Fruit fly (Drosophila melanogaster) whole organism, prepupa: ENCODE data around the gene T48.

Source experiments
- Blimp-1 ChIP-seq: fragments of 200-800 bp; sonication (Bioruptor generic); optimal IDR thresholded peaks from 3 replicates; lab custom pipeline; 2017; ENCODE audit warnings: missing biosample characterization, missing genetic modification characterization, mild to moderate bottlenecking, moderate library complexity, missing genetic modification reagents
- CG10631 ChIP-seq: fragments of 200-800 bp; sonication (Bioruptor generic); optimal IDR thresholded peaks from 2 replicates; lab custom pipeline; 2016; ENCODE audit warnings: missing biosample characterization, missing genetic modification characterization
- CG11294 ChIP-seq: fragments of 200-800 bp; sonication (Bioruptor generic); IDR thresholded peaks from 2 replicates; pipeline ENCODE4 v1.3.6; 2022; ENCODE audit warnings: missing biosample characterization, missing genetic modification characterization
- CG11762 ChIP-seq: fragments of 200-800 bp; sonication (Bioruptor generic); optimal IDR thresholded peaks from 3 replicates; lab custom pipeline; 2016; ENCODE audit warnings: missing biosample characterization, missing genetic modification characterization; ENCODE audit not compliant: insufficient read depth
- CG15336 ChIP-seq: fragments of 200-800 bp; sonication (Bioruptor generic); IDR thresholded peaks from 2 replicates; pipeline ENCODE4 v1.3.6; 2022; ENCODE audit warnings: missing biosample characterization, missing genetic modification characterization
- CG1621 ChIP-seq: fragments of 200-800 bp; sonication (Bioruptor generic); optimal IDR thresholded peaks from 3 replicates; lab custom pipeline; 2018; ENCODE audit warnings: missing biosample characterization, mild to moderate bottlenecking, missing genetic modification characterization
- CG3032 ChIP-seq: fragments of 200-800 bp; optimal IDR thresholded peaks from 2 replicates; lab custom pipeline; 2019; ENCODE audit warnings: missing biosample characterization, mild to moderate bottlenecking, missing genetic modification characterization, moderate library complexity
- CG32006 ChIP-seq: fragments of 200-800 bp; sonication (Bioruptor generic); optimal IDR thresholded peaks from 3 replicates; lab custom pipeline; 2017; ENCODE audit warnings: missing biosample characterization, mild to moderate bottlenecking, missing genetic modification characterization
- CG6163 ChIP-seq: fragments of 200-800 bp; sonication (Bioruptor generic); IDR thresholded peaks from 3 replicates; pipeline ENCODE4 v1.3.6; 2022; ENCODE audit warnings: missing biosample characterization, missing genetic modification characterization
- CG6276 ChIP-seq: fragments of 200-800 bp; sonication (Bioruptor generic); optimal IDR thresholded peaks from 2 replicates; lab custom pipeline; 2017; ENCODE audit warnings: missing biosample characterization, mild to moderate bottlenecking, missing genetic modification characterization
- CG6792 ChIP-seq: fragments of 200-800 bp; sonication (Bioruptor generic); optimal IDR thresholded peaks from 3 replicates; lab custom pipeline; 2016; ENCODE audit warnings: missing biosample characterization, missing genetic modification characterization
- CG6808 ChIP-seq: fragments of 200-800 bp; sonication (Bioruptor generic); optimal IDR thresholded peaks from 3 replicates; lab custom pipeline; 2017; ENCODE audit warnings: missing biosample characterization, missing genetic modification characterization, mild to moderate bottlenecking, moderate library complexity, missing genetic modification reagents
- CG6854 ChIP-seq: fragments of 200-800 bp; sonication (Bioruptor generic); optimal IDR thresholded peaks from 2 replicates; lab custom pipeline; 2017; ENCODE audit warnings: missing biosample characterization, mild to moderate bottlenecking, missing genetic modification characterization
- CG7368 ChIP-seq: fragments of 200-800 bp; sonication (Bioruptor generic); optimal IDR thresholded peaks from 3 replicates; lab custom pipeline; 2016; ENCODE audit warnings: missing biosample characterization, missing genetic modification characterization
- CG8119 ChIP-seq: fragments of 200-800 bp; sonication (Bioruptor generic); IDR thresholded peaks from 3 replicates; pipeline ENCODE4 v1.3.6; 2022; ENCODE audit warnings: missing biosample characterization, missing genetic modification characterization
- CG8319 ChIP-seq: fragments of 200-800 bp; sonication (Bioruptor generic); optimal IDR thresholded peaks from 3 replicates; lab custom pipeline; 2016; ENCODE audit warnings: missing biosample characterization, missing genetic modification characterization
- CG8632 ChIP-seq: fragments of 200-800 bp; sonication (Bioruptor generic); optimal IDR thresholded peaks from 3 replicates; lab custom pipeline; 2016; ENCODE audit warnings: missing biosample characterization, missing genetic modification characterization
- Eip75B ChIP-seq: fragments of 200-800 bp; sonication (Bioruptor generic); optimal IDR thresholded peaks from 3 replicates; lab custom pipeline; 2016; ENCODE audit warnings: missing biosample characterization, missing genetic modification characterization
- Eip78C ChIP-seq: fragments of 200-800 bp; sonication (Bioruptor generic); peaks from one replicate; lab custom pipeline; 2016; ENCODE audit warnings: missing biosample characterization, missing genetic modification characterization
- Eip93F ChIP-seq: fragments of 200-800 bp; sonication (Bioruptor generic); optimal IDR thresholded peaks from 2 replicates; lab custom pipeline; 2016; ENCODE audit warnings: missing biosample characterization, mild to moderate bottlenecking, missing genetic modification characterization
- Ets21C ChIP-seq: fragments of 200-800 bp; sonication (Bioruptor generic); optimal IDR thresholded peaks from 3 replicates; lab custom pipeline; 2016; ENCODE audit warnings: missing biosample characterization, missing genetic modification characterization
- Hr38 ChIP-seq: sonication (Bioruptor generic); optimal IDR thresholded peaks from 2 replicates; lab custom pipeline; 2016; ENCODE audit warnings: missing biosample characterization, missing genetic modification characterization
- Hr39 ChIP-seq: fragments of 200-800 bp; sonication (Bioruptor generic); optimal IDR thresholded peaks from 2 replicates; lab custom pipeline; 2016; ENCODE audit warnings: missing biosample characterization, missing genetic modification characterization
- Hr4 ChIP-seq: fragments of 200-800 bp; sonication (Bioruptor generic); optimal IDR thresholded peaks from 3 replicates; lab custom pipeline; 2016; ENCODE audit warnings: missing biosample characterization, missing genetic modification characterization
- Lpt ChIP-seq: fragments of 200-800 bp; sonication (Bioruptor generic); optimal IDR thresholded peaks from 3 replicates; lab custom pipeline; 2016; ENCODE audit warnings: missing biosample characterization, missing genetic modification characterization
- Met ChIP-seq: fragments of 200-800 bp; sonication (Bioruptor generic); optimal IDR thresholded peaks from 3 replicates; lab custom pipeline; 2016; ENCODE audit warnings: missing biosample characterization, missing genetic modification characterization
- Smox ChIP-seq: fragments of 200-800 bp; sonication (Bioruptor generic); optimal IDR thresholded peaks from 3 replicates; lab custom pipeline; 2016; ENCODE audit warnings: missing biosample characterization, missing genetic modification characterization
- achi ChIP-seq: fragments of 200-800 bp; sonication (Bioruptor generic); optimal IDR thresholded peaks from 3 replicates; lab custom pipeline; 2016; ENCODE audit warnings: missing biosample characterization, missing genetic modification characterization
- acj6 ChIP-seq: fragments of 200-800 bp; sonication (Bioruptor generic); optimal IDR thresholded peaks from 3 replicates; lab custom pipeline; 2016; ENCODE audit warnings: missing biosample characterization, missing genetic modification characterization
- cyc ChIP-seq: fragments of 200-800 bp; sonication (Bioruptor generic); optimal IDR thresholded peaks from 3 replicates; lab custom pipeline; 2016; ENCODE audit warnings: missing biosample characterization, missing genetic modification characterization
- dac ChIP-seq: fragments of 200-800 bp; sonication (Bioruptor generic); optimal IDR thresholded peaks from 2 replicates; lab custom pipeline; 2017; ENCODE audit warnings: missing biosample characterization, mild to moderate bottlenecking, missing genetic modification characterization
- dsx ChIP-seq: fragments of 200-800 bp; optimal IDR thresholded peaks from 3 replicates; lab custom pipeline; 2019; ENCODE audit warnings: missing biosample characterization, mild to moderate bottlenecking, missing genetic modification characterization, moderate library complexity; ENCODE audit not compliant: poor library complexity, severe bottlenecking
- eg ChIP-seq: fragments of 200-800 bp; sonication (Bioruptor generic); IDR thresholded peaks from 3 replicates; pipeline ENCODE4 v1.3.6; 2022; ENCODE audit warnings: missing biosample characterization, missing genetic modification characterization
- esn ChIP-seq: fragments of 200-800 bp; sonication (Bioruptor generic); optimal IDR thresholded peaks from 2 replicates; lab custom pipeline; 2016; ENCODE audit warnings: missing biosample characterization, mild to moderate bottlenecking, missing genetic modification characterization, moderate library complexity
- fd59A ChIP-seq: fragments of 200-800 bp; sonication (Bioruptor generic); optimal IDR thresholded peaks from 2 replicates; lab custom pipeline; 2017; ENCODE audit warnings: missing biosample characterization, mild to moderate bottlenecking, missing genetic modification characterization, missing genetic modification reagents
- fkh ChIP-seq: fragments of 200-800 bp; sonication (Bioruptor generic); optimal IDR thresholded peaks from 3 replicates; lab custom pipeline; 2017; ENCODE audit warnings: missing biosample characterization, mild to moderate bottlenecking, missing genetic modification characterization, moderate library complexity
- lz ChIP-seq: fragments of 200-800 bp; sonication (Bioruptor generic); optimal IDR thresholded peaks from 3 replicates; lab custom pipeline; 2016; ENCODE audit warnings: missing biosample characterization, missing genetic modification characterization
- net ChIP-seq: fragments of 200-800 bp; sonication (Bioruptor generic); optimal IDR thresholded peaks from 3 replicates; lab custom pipeline; 2016; ENCODE audit warnings: missing biosample characterization, missing genetic modification characterization
- pdm3 ChIP-seq: fragments of 200-800 bp; sonication (Bioruptor generic); optimal IDR thresholded peaks from 3 replicates; lab custom pipeline; 2016; ENCODE audit warnings: missing biosample characterization, missing genetic modification characterization
- spab ChIP-seq: fragments of 200-800 bp; sonication (Bioruptor generic); optimal IDR thresholded peaks from 2 replicates; lab custom pipeline; 2017; ENCODE audit warnings: missing biosample characterization, mild to moderate bottlenecking, missing genetic modification characterization, missing genetic modification reagents
- ss ChIP-seq, 2 experiments: fragments of 200-800 bp; sonication (Bioruptor generic); optimal IDR thresholded peaks; 2 replicates in 1 of 2; 3 replicates in 1 of 2; lab custom pipeline; 2017 to 2018; ENCODE audit warnings: mild to moderate bottlenecking in 2 of 2, missing biosample characterization in 2 of 2, missing genetic modification characterization in 2 of 2, moderate library complexity in 1 of 2
- svp ChIP-seq: fragments of 200-800 bp; sonication (Bioruptor generic); peaks from one replicate; lab custom pipeline; 2016; ENCODE audit warnings: missing biosample characterization, missing genetic modification characterization
- topi ChIP-seq: fragments of 200-800 bp; sonication (Bioruptor generic); optimal IDR thresholded peaks from 3 replicates; lab custom pipeline; 2016; ENCODE audit warnings: missing biosample characterization, missing genetic modification characterization
- vri ChIP-seq: fragments of 200-800 bp; sonication (Bioruptor generic); optimal IDR thresholded peaks from 3 replicates; lab custom pipeline; 2016; ENCODE audit warnings: missing biosample characterization, mild to moderate bottlenecking, missing genetic modification characterization

T48 gene

DNA sequence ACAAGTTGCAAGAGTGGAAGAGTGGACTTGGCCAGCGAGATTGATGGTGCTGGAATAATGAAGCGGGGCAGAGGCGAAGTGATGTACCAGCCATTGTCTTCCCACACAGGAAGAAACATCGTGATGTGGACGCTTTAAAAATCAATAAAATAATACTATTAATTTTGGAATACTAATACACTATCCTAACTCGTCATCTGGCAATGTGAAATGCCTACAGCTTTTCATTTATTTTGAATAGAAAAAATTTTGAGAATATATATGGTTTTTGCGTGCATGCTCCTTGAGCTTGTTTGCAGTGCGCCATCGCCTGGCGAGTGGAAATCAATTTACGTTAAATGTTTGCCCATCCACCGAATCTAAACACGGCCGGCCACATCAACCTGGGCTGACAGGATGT, 49.7 kb upstream of the T48 start (continued):
- TF ChIP-seq ss (GFP tag; optimal IDR thresholded peaks at IDR 0.05; lab: Kevin White, UChicago) (peak in 1 of 2 experiments; percentile 32), CG8119 (GFP tag; lab: Robert Waterston, UW) (peak; percentile 68), pdm3 (GFP tag; lab: Kevin White, UChicago) (peak; percentile 62), CG7368 (GFP tag; lab: Kevin White, UChicago) (no peak), spab (GFP tag; lab: Kevin White, UChicago) (peak; percentile 64), CG6808 (GFP tag; lab: Kevin White, UChicago) (peak; percentile 51), lz (GFP tag; lab: Kevin White, UChicago) (no peak), Hr38 (no peak), Eip75B (GFP tag; lab: Kevin White, UChicago) (peak; percentile 54), Eip93F (GFP tag; lab: Kevin White, UChicago) (no peak), Smox (GFP tag; lab: Kevin White, UChicago) (no peak), fd59A (peak; percentile 67), CG10631 (GFP tag; lab: Kevin White, UChicago) (peak; percentile 79), CG6276 (GFP tag; lab: Kevin White, UChicago) (peak; percentile 22)

DNA sequence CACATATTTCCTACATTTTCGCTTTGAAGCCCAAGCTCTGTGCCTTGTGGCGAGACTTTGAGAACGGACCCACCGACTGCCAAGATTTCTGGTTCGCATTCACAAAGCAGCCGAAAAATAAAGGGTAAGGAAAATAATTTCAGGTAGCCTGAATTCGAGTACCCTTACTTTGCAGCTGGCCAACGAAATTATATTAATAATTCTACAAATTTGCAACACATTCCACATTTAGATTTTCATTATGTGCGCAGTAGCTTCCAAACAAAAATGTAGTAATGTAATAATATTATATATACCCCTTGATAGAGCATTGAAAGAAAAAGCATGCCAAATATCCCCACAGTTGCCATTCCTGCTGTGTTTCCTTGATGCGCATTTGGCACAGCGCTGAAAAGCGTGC, 35.1 kb upstream of the T48 start:
- TF ChIP-seq lz (GFP tag; lab: Kevin White, UChicago) = peak; percentile 5
- peak; percentile 3 for TF ChIP-seq spab (GFP tag; lab: Kevin White, UChicago)
- TF ChIP-seq Eip75B (GFP tag; lab: Kevin White, UChicago) = peak; percentile 1
- peak; percentile 24 for TF ChIP-seq CG10631 (GFP tag; lab: Kevin White, UChicago)
- TF ChIP-seq Lpt (GFP tag; lab: Kevin White, UChicago) = no peak
- TF ChIP-seq achi (GFP tag; lab: Kevin White, UChicago) = peak; percentile 19
- TF ChIP-seq Met (GFP tag; lab: Kevin White, UChicago) = peak; percentile 13
- TF ChIP-seq CG7368 (GFP tag; lab: Kevin White, UChicago) = no peak
- TF ChIP-seq Smox (GFP tag; lab: Kevin White, UChicago) = peak; percentile 2
- peak; percentile 47 for TF ChIP-seq svp
- peak in 1 of 2 experiments; percentile 4 for TF ChIP-seq ss (GFP tag; optimal IDR thresholded peaks at IDR 0.05; lab: Kevin White, UChicago)
- TF ChIP-seq Eip78C (GFP tag; lab: Kevin White, UChicago) = peak; percentile 60
- no peak for TF ChIP-seq CG8632 (GFP tag; lab: Kevin White, UChicago)

DNA sequence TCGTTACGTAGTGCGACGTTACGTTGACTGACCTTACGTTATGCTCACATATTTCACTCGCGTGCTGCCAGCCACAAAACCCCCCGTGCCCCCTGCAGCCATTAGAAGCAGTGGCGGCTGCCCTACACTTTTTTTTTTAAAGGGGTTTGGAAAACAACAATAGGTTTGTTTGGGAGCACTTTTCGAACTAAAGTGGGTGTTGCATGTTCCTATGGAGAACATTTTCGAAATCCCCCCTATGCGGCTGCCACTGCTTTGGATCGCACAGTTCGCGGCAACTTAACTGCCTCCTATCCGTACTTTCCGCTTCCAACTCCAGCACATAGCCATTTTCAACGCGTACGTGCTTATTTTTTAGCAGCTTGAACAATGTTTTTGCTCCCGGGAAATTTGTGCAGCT, 27.8 kb upstream of the T48 start:
- TF ChIP-seq lz (GFP tag; lab: Kevin White, UChicago) = peak; percentile 28
- no peak for TF ChIP-seq CG6854 (GFP tag; lab: Kevin White, UChicago)
- TF ChIP-seq CG8319 (GFP tag; lab: Kevin White, UChicago) = no peak
- TF ChIP-seq Ets21C = no peak
- peak; percentile 65 for TF ChIP-seq Eip78C (GFP tag; lab: Kevin White, UChicago)
- peak; percentile 26 for TF ChIP-seq net (GFP tag; lab: Kevin White, UChicago)
- no peak for TF ChIP-seq topi (GFP tag; lab: Kevin White, UChicago)
- TF ChIP-seq CG11294 (GFP tag; lab: Robert Waterston, UW) = no peak
- peak; percentile 5 for TF ChIP-seq esn
- TF ChIP-seq CG11762 (GFP tag; lab: Kevin White, UChicago) = no peak
- TF ChIP-seq dac = no peak
- no peak for TF ChIP-seq CG6792
- TF ChIP-seq acj6 (GFP tag; lab: Kevin White, UChicago) = no peak
- TF ChIP-seq Blimp-1 (GFP tag; lab: Kevin White, UChicago) = no peak
- TF ChIP-seq fkh (GFP tag; lab: Kevin White, UChicago) = no peak
- TF ChIP-seq CG3032 (tag; lab: Kevin White, UChicago) = no peak
- TF ChIP-seq cyc = no peak
- TF ChIP-seq Hr4 (GFP tag; lab: Kevin White, UChicago) = peak; percentile 28
- TF ChIP-seq CG6808 (GFP tag; lab: Kevin White, UChicago) = peak; percentile 8
- peak; percentile 29 for TF ChIP-seq CG10631 (GFP tag; lab: Kevin White, UChicago)
- no peak for TF ChIP-seq CG6276 (GFP tag; lab: Kevin White, UChicago)
- peak in 1 of 2 experiments; percentile 24 for TF ChIP-seq ss (GFP tag; optimal IDR thresholded peaks at IDR 0.05; lab: Kevin White, UChicago)
- TF ChIP-seq vri = no peak
- TF ChIP-seq dsx (GFP tag; lab: Kevin White, UChicago) = no peak
- peak; percentile 5 for TF ChIP-seq Hr39 (GFP tag; lab: Kevin White, UChicago)
- no peak for TF ChIP-seq CG1621
- no peak for TF ChIP-seq CG8119 (GFP tag; lab: Robert Waterston, UW)
- no peak for TF ChIP-seq spab (GFP tag; lab: Kevin White, UChicago)
- TF ChIP-seq fd59A = no peak
- peak; percentile 36 for TF ChIP-seq pdm3 (GFP tag; lab: Kevin White, UChicago)
- peak; percentile 43 for TF ChIP-seq svp
- TF ChIP-seq CG6163 (GFP tag; lab: Robert Waterston, UW) = peak; percentile 67
- TF ChIP-seq eg (GFP tag; lab: Robert Waterston, UW) = peak; percentile 44; the same call in 1 of the 3 replicates
- peak; percentile 41 for TF ChIP-seq CG32006 (GFP tag; lab: Kevin White, UChicago)
- TF ChIP-seq Smox (GFP tag; lab: Kevin White, UChicago) = peak; percentile 10
- no peak for TF ChIP-seq Hr38
- no peak for TF ChIP-seq CG7368 (GFP tag; lab: Kevin White, UChicago)
- TF ChIP-seq CG15336 (GFP tag; lab: Robert Waterston, UW) = peak; percentile 39; the same call in 1 of the 2 replicates
